Fruit fly (Drosophila melanogaster): Measurements from ENCODE around the gene Taf2.

Taf2 gene

dm6 chr3L:9888630-9889130, at the start of gene Taf2, which contains the start of gene CalpB:
Taf2 (minus strand) TSS chr3L:9888683.
CalpB (plus strand) TSS chr3L:9888762.
- TF ChIP-seq CG9139 (GFP tag; optimal IDR thresholded peaks at IDR 0.05): no peak
- peak; percentile 80 for TF ChIP-seq svp (GFP tag)
- TF ChIP-seq Eip93F (GFP tag; optimal IDR thresholded peaks at IDR 0.05): no peak
- peak; percentile 83 for TF ChIP-seq achi (GFP tag; optimal IDR thresholded peaks at IDR 0.05)
- TF ChIP-seq ss (GFP tag; optimal IDR thresholded peaks at IDR 0.05): peak; percentile 71 to 83
- no peak for TF ChIP-seq Hr4 (GFP tag; optimal IDR thresholded peaks at IDR 0.05)
- TF ChIP-seq CG10669 (GFP tag; optimal IDR thresholded peaks at IDR 0.05): peak; percentile 79
- peak; percentile 1 for TF ChIP-seq pdm3 (GFP tag; optimal IDR thresholded peaks at IDR 0.05)
- peak; percentile 87 for TF ChIP-seq CG34406 (GFP tag; optimal IDR thresholded peaks at IDR 0.05)
- peak; percentile 59 for TF ChIP-seq topi (GFP tag; optimal IDR thresholded peaks at IDR 0.05)
- TF ChIP-seq CG1621 (tag; optimal IDR thresholded peaks at IDR 0.05): peak; percentile 32
- TF ChIP-seq CG16779 (tag; optimal IDR thresholded peaks at IDR 0.05): peak; percentile 67
- TF ChIP-seq Ets21C (GFP tag; optimal IDR thresholded peaks at IDR 0.05): no peak
- TF ChIP-seq CG7368 (GFP tag; optimal IDR thresholded peaks at IDR 0.05): peak; percentile 78
- TF ChIP-seq Smox (GFP tag; optimal IDR thresholded peaks at IDR 0.05): peak; percentile 63
- peak; percentile 94 for TF ChIP-seq Ets96B (tag; optimal IDR thresholded peaks at IDR 0.05)
- TF ChIP-seq CG8319 (GFP tag; optimal IDR thresholded peaks at IDR 0.05): peak; percentile 57
- TF ChIP-seq lz (GFP tag; optimal IDR thresholded peaks at IDR 0.05): peak; percentile 73
- peak; percentile 53 for TF ChIP-seq Sox14 (GFP tag; optimal IDR thresholded peaks at IDR 0.05)
- TF ChIP-seq Hr38 (GFP tag; optimal IDR thresholded peaks at IDR 0.05): no peak
- TF ChIP-seq Met (GFP tag; optimal IDR thresholded peaks at IDR 0.05): no peak
- peak; percentile 23 for TF ChIP-seq Sox102F (GFP tag; optimal IDR thresholded peaks at IDR 0.05)
- no peak for TF ChIP-seq fd85E (GFP tag; optimal IDR thresholded peaks at IDR 0.05)
- peak; percentile 82 for TF ChIP-seq OdsH (GFP tag; optimal IDR thresholded peaks at IDR 0.05)
- TF ChIP-seq Gug (GFP tag; IDR thresholded peaks at IDR 0.05): peak; percentile 86
- TF ChIP-seq eg (GFP tag; IDR thresholded peaks at IDR 0.05): peak; percentile 89
- TF ChIP-seq CG11294 (GFP tag; IDR thresholded peaks at IDR 0.05): peak; percentile 69; the same call in 1 of the 2 replicates
- TF ChIP-seq CG3032 (tag; optimal IDR thresholded peaks at IDR 0.05): peak; percentile 92
- TF ChIP-seq dac (GFP tag; optimal IDR thresholded peaks at IDR 0.05): no peak
- peak; percentile 89 for TF ChIP-seq CG10631 (GFP tag; optimal IDR thresholded peaks at IDR 0.05)
- TF ChIP-seq cyc (GFP tag; optimal IDR thresholded peaks at IDR 0.05): peak; percentile 80
- peak; percentile 85 for TF ChIP-seq CG3919 (GFP tag; optimal IDR thresholded peaks at IDR 0.05)
- peak; percentile 60 for TF ChIP-seq Sox15 (GFP tag; optimal IDR thresholded peaks at IDR 0.05)
- TF ChIP-seq CG31627 (GFP tag; optimal IDR thresholded peaks at IDR 0.05): peak; percentile 75
- TF ChIP-seq CG6792 (GFP tag; optimal IDR thresholded peaks at IDR 0.05): peak; percentile 78
- TF ChIP-seq CG32006 (GFP tag; optimal IDR thresholded peaks at IDR 0.05): peak; percentile 86
- TF ChIP-seq fd59A (GFP tag; optimal IDR thresholded peaks at IDR 0.05): peak; percentile 19
- peak; percentile 74 for TF ChIP-seq spab (GFP tag; optimal IDR thresholded peaks at IDR 0.05)
- TF ChIP-seq Hr39 (GFP tag; optimal IDR thresholded peaks at IDR 0.05): peak; percentile 62
- TF ChIP-seq dsx (GFP tag; optimal IDR thresholded peaks at IDR 0.05; ENCODE audit: poor library complexity, severe bottlenecking): peak; percentile 89
- peak; percentile 88 for TF ChIP-seq CG8119 (GFP tag; IDR thresholded peaks at IDR 0.05)
- TF ChIP-seq CG6163 (GFP tag; IDR thresholded peaks at IDR 0.05): peak; percentile 74; the same call in 2 of the 3 replicates
- peak; percentile 28 for TF ChIP-seq CG6854 (GFP tag; optimal IDR thresholded peaks at IDR 0.05)
- peak; percentile 65 for TF ChIP-seq CG11902 (GFP tag; optimal IDR thresholded peaks at IDR 0.05)
- TF ChIP-seq vri (GFP tag; optimal IDR thresholded peaks at IDR 0.05): no peak
- TF ChIP-seq CG6276 (GFP tag; optimal IDR thresholded peaks at IDR 0.05): peak; percentile 86
- TF ChIP-seq CG4318 (GFP tag; optimal IDR thresholded peaks at IDR 0.05): peak; percentile 76
- peak in 1 of 2 experiments; percentile 92 for TF ChIP-seq salr (GFP tag; optimal IDR thresholded peaks at IDR 0.05)
- TF ChIP-seq Blimp-1 (GFP tag; optimal IDR thresholded peaks at IDR 0.05): peak; percentile 67
- peak; percentile 80 for TF ChIP-seq acj6 (GFP tag; optimal IDR thresholded peaks at IDR 0.05)
- no peak for TF ChIP-seq Eip75B (GFP tag; optimal IDR thresholded peaks at IDR 0.05)
- TF ChIP-seq Eip78C (GFP tag): peak; percentile 92
